Fruit fly (Drosophila melanogaster) whole organism, embryonic: ENCODE results near the gene CG18749.

Experiments
- CG12299 ChIP-seq: fragments of 200-800 bp; sonication (Bioruptor generic); optimal IDR thresholded peaks from 2 replicates; lab custom pipeline; 2018; ENCODE audit warnings: missing biosample characterization, mild to moderate bottlenecking, missing genetic modification characterization
- CG15269 ChIP-seq: fragments of 200-800 bp; sonication (Bioruptor generic); optimal IDR thresholded peaks from 2 replicates; lab custom pipeline; 2018; ENCODE audit warnings: missing biosample characterization, mild to moderate bottlenecking, missing genetic modification characterization, moderate library complexity
- CG6683 ChIP-seq: fragments of 200-800 bp; sonication (Bioruptor generic); optimal IDR thresholded peaks from 2 replicates; lab custom pipeline; 2017; ENCODE audit warnings: missing biosample characterization, mild to moderate bottlenecking, missing genetic modification characterization, missing genetic modification reagents

DNA sequence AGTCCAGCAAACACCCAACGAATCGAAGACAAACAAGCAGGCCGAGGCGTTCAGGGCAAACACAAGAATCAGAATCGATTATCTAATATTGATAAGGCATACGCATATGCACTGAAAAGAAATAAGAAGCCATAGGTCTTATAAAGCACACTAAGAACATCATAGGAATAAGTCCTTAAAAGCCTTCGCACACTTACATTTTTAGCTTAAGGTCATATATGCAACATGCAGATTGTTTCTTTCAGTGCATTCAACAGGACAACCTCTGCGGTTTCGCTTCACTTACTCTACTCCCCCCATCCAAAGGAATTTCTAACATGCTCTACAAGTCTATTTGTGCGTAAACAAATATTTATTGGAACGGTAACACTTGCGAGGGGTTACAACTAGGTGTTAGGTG is 31.3 kb upstream of the CG18749 start:
- no peak for TF ChIP-seq CG6683 (GFP tag; lab: Kevin White, UChicago)
- no peak for TF ChIP-seq CG15269 (tag; lab: Kevin White, UChicago)
- TF ChIP-seq CG12299 (tag; lab: Kevin White, UChicago), result no peak
